Worm (Caenorhabditis elegans) whole organism, L2 larva: ENCODE measurements around the gene bud-31.

Experiments used
- lin-39 ChIP-seq: fragments of 150-350 bp; optimal IDR thresholded peaks from 2 replicates; lab custom pipeline; 2014; ENCODE audit warnings: missing biosample characterization, missing genetic modification reagents, missing genetic modification characterization
- mdl-1 ChIP-seq, 2 experiments: fragments of 150-350 bp in 1 of 2; sonication (generic microtip) in 1 of 2; optimal IDR thresholded peaks; 2 replicates each; lab custom pipeline; 2017; ENCODE audit warnings: missing biosample characterization in 2 of 2, missing genetic modification characterization in 2 of 2
- snpc-4 ChIP-seq: fragments of 150-350 bp; optimal IDR thresholded peaks from 2 replicates; lab custom pipeline; 2014; ENCODE audit warnings: missing biosample characterization, missing genetic modification characterization

DNA sequence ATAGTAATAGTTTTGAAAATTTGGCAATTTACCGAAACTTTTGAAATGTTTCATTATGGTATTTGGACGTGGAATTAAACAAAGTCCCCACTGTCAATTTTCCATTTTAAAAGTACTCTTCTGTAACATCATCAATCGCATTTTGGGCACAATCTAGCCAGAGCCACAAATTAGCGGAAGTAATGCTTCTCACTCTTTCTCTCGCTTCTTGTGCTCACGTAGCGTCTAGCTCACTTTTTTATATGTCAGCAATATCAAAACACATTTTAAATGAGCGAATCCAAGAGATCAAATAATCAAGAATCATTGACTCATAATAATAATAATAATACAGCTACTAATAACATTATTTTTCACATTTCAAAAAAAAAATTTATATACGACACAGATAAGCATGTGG is 32.4 kb downstream of the bud-31 start:
- no peak for TF ChIP-seq mdl-1 (tag; optimal IDR thresholded peaks at IDR 0.05; lab: Kevin White, UChicago)
- no peak for TF ChIP-seq snpc-4 (tag; lab: Kevin White, UChicago)
- no peak for TF ChIP-seq lin-39 (tag; lab: Kevin White, UChicago)
